Worm (Caenorhabditis elegans) whole organism, early embryonic: ENCODE results near the gene ckb-1.

Source experiments
- aly-1 ChIP-seq: sonication (generic microtip); optimal IDR thresholded peaks from 2 replicates; lab custom pipeline; 2016; ENCODE audit warnings: missing genetic modification characterization, missing compliant biosample characterization
- ama-1 ChIP-seq: fragments of 150-350 bp; optimal IDR thresholded peaks from 2 replicates; lab custom pipeline; 2014
- ceh-13 ChIP-seq: fragments of 200-800 bp; sonication (Bioruptor generic); optimal IDR thresholded peaks from 2 replicates; lab custom pipeline; 2018; ENCODE audit warnings: mild to moderate bottlenecking, missing genetic modification characterization, missing compliant biosample characterization
- ets-7 ChIP-seq: sonication (generic microtip); optimal IDR thresholded peaks from 2 replicates; lab custom pipeline; 2016; ENCODE audit warnings: missing genotype, missing genetic modification characterization, missing compliant biosample characterization
- flt-1 ChIP-seq: fragments of 200-800 bp; sonication (Bioruptor generic); IDR thresholded peaks from 2 replicates; pipeline ENCODE4 v1.3.6; 2022; ENCODE audit warnings: missing genetic modification characterization, missing compliant biosample characterization
- hmbx-1 ChIP-seq: sonication (generic microtip); optimal IDR thresholded peaks from 2 replicates; lab custom pipeline; 2016; ENCODE audit warnings: mild to moderate bottlenecking, missing genetic modification characterization, missing compliant biosample characterization
- hnd-1 ChIP-seq: sonication (generic microtip); optimal IDR thresholded peaks from 2 replicates; lab custom pipeline; 2016; ENCODE audit warnings: missing genetic modification characterization, missing compliant biosample characterization
- pes-1 ChIP-seq: fragments of 200-800 bp; sonication (Bioruptor generic); IDR thresholded peaks from 2 replicates; pipeline ENCODE4 v1.3.6; 2022; ENCODE audit warnings: missing genetic modification reagents, missing genetic modification characterization, missing compliant biosample characterization
- scrt-1 ChIP-seq: fragments of 200-800 bp; sonication (Bioruptor generic); IDR thresholded peaks from 2 replicates; pipeline ENCODE4 v1.3.6; 2022; ENCODE audit warnings: missing genetic modification characterization, missing compliant biosample characterization
- sea-1 ChIP-seq: fragments of 200-800 bp; sonication (Bioruptor generic); conservative IDR thresholded peaks from 2 replicates; pipeline ENCODE4 v1.3.6; 2022; ENCODE audit warnings: missing genetic modification characterization, missing compliant biosample characterization
- tra-4 ChIP-seq: sonication (generic microtip); optimal IDR thresholded peaks from 2 replicates; lab custom pipeline; 2017; ENCODE audit warnings: missing genetic modification characterization, missing compliant biosample characterization

DNA sequence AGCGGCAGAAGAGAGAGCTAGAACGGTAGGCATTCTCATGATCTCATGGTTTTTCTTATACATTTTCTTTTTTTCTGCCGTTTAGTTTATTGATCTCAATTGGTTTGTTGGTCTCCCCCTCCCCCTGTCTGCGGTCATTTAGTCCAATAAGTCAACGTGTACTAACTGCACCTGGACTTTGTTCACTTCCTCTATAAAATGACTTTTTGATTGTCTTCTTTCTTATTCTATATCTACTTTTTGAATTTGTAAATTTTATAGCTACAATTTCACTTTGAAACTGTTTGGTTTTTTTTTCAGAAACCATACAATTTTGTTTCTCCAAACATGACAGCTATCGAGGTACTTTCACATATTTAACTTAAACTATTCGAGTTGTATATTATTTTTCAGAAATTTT is 2.6 kb downstream of the ckb-1 start, which contains the start of gene ckb-2:
- TF ChIP-seq ets-7 (tag; lab: Kevin White, UChicago) (no peak), ama-1 (lab: Kevin White, UChicago) (no peak), ceh-13 (no peak), flt-1 (GFP tag; lab: Robert Waterston, UW) (no peak), hnd-1 (tag; lab: Kevin White, UChicago) (no peak), aly-1 (no peak), hmbx-1 (tag; lab: Kevin White, UChicago) (no peak), pes-1 (no peak), scrt-1 (no peak), tra-4 (tag; lab: Kevin White, UChicago) (no peak), sea-1 (GFP tag; lab: Robert Waterston, UW) (no peak)
